Fruit fly (Drosophila melanogaster): ENCODE measurements around the gene btz.

DNA sequence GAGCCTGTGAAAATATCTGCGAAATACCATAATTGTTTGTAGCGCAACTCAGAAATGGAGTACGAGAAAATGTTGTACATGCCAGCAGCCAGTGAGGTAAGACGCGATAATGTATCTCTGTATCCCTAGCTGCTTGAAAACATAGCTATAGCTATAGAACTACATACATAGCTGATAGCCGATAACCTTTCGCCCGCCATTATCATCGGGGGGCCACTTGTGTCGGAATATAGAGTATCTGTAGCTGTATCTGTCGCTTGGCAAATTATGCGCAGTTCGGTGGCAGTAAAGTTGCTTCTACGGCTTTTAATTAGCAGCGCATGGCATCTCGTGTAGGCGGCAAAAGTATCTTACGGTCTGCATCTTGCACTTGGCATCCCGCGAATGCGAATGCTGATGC, 36.9 kb downstream of the btz start:
- TF ChIP-seq vri (GFP tag; optimal IDR thresholded peaks at IDR 0.05) = no peak
- no peak for TF ChIP-seq esn (GFP tag; optimal IDR thresholded peaks at IDR 0.05)
- no peak for TF ChIP-seq CG6276 (GFP tag; optimal IDR thresholded peaks at IDR 0.05)
